Fruit fly (Drosophila melanogaster): ENCODE results near the gene Antdh.

Antdh gene

dm6 chrX:11168958-11169357, at the start of gene Antdh:
Antdh (minus strand) TSS chrX:11169058.
- TF ChIP-seq CG14655 (GFP tag; optimal IDR thresholded peaks at IDR 0.05) (peak; percentile 34), CG4496 (GFP tag; IDR thresholded peaks at IDR 0.05) (0 out of 3 replicates have a peak, but pooled peaks have one; percentile 32), CG8301 (tag; optimal IDR thresholded peaks at IDR 0.05) (peak; percentile 19), CG8159 (tag; optimal IDR thresholded peaks at IDR 0.05) (no peak)

dm6 chrX:11203104-11203503, 34.2 kb upstream of the Antdh start:
- no peak for TF ChIP-seq CG12605 (GFP tag; IDR thresholded peaks at IDR 0.05)
- TF ChIP-seq CG17806 (tag; optimal IDR thresholded peaks at IDR 0.05) = no peak
- no peak for TF ChIP-seq fd96Ca (GFP tag; IDR thresholded peaks at IDR 0.05)
- TF ChIP-seq Pif1B (GFP tag; optimal IDR thresholded peaks at IDR 0.05) = no peak
- TF ChIP-seq CG8301 (tag; optimal IDR thresholded peaks at IDR 0.05) = no peak
- no peak for TF ChIP-seq rn (GFP tag; IDR thresholded peaks at IDR 0.05)
- TF ChIP-seq Ets98B (GFP tag; IDR thresholded peaks at IDR 0.05) = no peak
- TF ChIP-seq D1 (tag; optimal IDR thresholded peaks at IDR 0.05) = no peak
- no peak for TF ChIP-seq CG34367 (tag; optimal IDR thresholded peaks at IDR 0.05)
- no peak for TF ChIP-seq CG4496 (GFP tag; IDR thresholded peaks at IDR 0.05)
- no peak for TF ChIP-seq CG10348 (GFP tag; IDR thresholded peaks at IDR 0.05)
- no peak for TF ChIP-seq CG9948 (tag; optimal IDR thresholded peaks at IDR 0.05)
- TF ChIP-seq gl (tag; optimal IDR thresholded peaks at IDR 0.05) = no peak
- TF ChIP-seq CG13204 (GFP tag; optimal IDR thresholded peaks at IDR 0.05) = no peak
- no peak for TF ChIP-seq CG32121 (GFP tag; IDR thresholded peaks at IDR 0.05)
- no peak for TF ChIP-seq Snoo (tag; optimal IDR thresholded peaks at IDR 0.05)
- no peak for TF ChIP-seq CG14655 (GFP tag; optimal IDR thresholded peaks at IDR 0.05)
- TF ChIP-seq EcR (GFP tag; optimal IDR thresholded peaks at IDR 0.05) = no peak
- no peak for TF ChIP-seq Pif1A (GFP tag; optimal IDR thresholded peaks at IDR 0.05)

- no peak for TF ChIP-seq Snoo (tag; optimal IDR thresholded peaks at IDR 0.05)
- TF ChIP-seq CG10348 (GFP tag; IDR thresholded peaks at IDR 0.05) = no peak
- no peak for TF ChIP-seq Ets98B (GFP tag; IDR thresholded peaks at IDR 0.05)
- no peak for TF ChIP-seq CG8301 (tag; optimal IDR thresholded peaks at IDR 0.05)
- no peak for TF ChIP-seq CG13204 (GFP tag; optimal IDR thresholded peaks at IDR 0.05)
- no peak for TF ChIP-seq Pif1A (GFP tag; optimal IDR thresholded peaks at IDR 0.05)
- no peak for TF ChIP-seq D1 (tag; optimal IDR thresholded peaks at IDR 0.05)
- TF ChIP-seq CG17806 (tag; optimal IDR thresholded peaks at IDR 0.05) = no peak
- no peak for TF ChIP-seq gl (tag; optimal IDR thresholded peaks at IDR 0.05)
- no peak for TF ChIP-seq EcR (GFP tag; optimal IDR thresholded peaks at IDR 0.05)
- no peak for TF ChIP-seq CG14655 (GFP tag; optimal IDR thresholded peaks at IDR 0.05)
- TF ChIP-seq CG32121 (GFP tag; IDR thresholded peaks at IDR 0.05) = no peak
- TF ChIP-seq CG34367 (tag; optimal IDR thresholded peaks at IDR 0.05) = no peak
- TF ChIP-seq CG8159 (tag; optimal IDR thresholded peaks at IDR 0.05) = no peak
- TF ChIP-seq rn (GFP tag; IDR thresholded peaks at IDR 0.05) = no peak
- no peak for TF ChIP-seq CG9948 (tag; optimal IDR thresholded peaks at IDR 0.05)
Measured at dm6 chrX:11201948-11202347, 33.1 kb upstream of the Antdh start, which contains the start of gene CG11106. CG11106 (plus strand) TSS chrX:11202248.

- TF ChIP-seq CG10348 (GFP tag; IDR thresholded peaks at IDR 0.05) (no peak), CG32121 (GFP tag; IDR thresholded peaks at IDR 0.05) (no peak), CG12605 (GFP tag; IDR thresholded peaks at IDR 0.05) (no peak), gl (tag; optimal IDR thresholded peaks at IDR 0.05) (no peak), Pif1A (GFP tag; optimal IDR thresholded peaks at IDR 0.05) (no peak), CG4496 (GFP tag; IDR thresholded peaks at IDR 0.05) (no peak)
Measured at dm6 chrX:11182631-11183030, 13.8 kb upstream of the Antdh start, which contains the start of gene CG15200. CG15200 (plus strand) TSS chrX:11182931.

- TF ChIP-seq CG14655 (GFP tag; optimal IDR thresholded peaks at IDR 0.05) (no peak), CG8301 (tag; optimal IDR thresholded peaks at IDR 0.05) (no peak), Pif1A (GFP tag; optimal IDR thresholded peaks at IDR 0.05) (no peak), gl (tag; optimal IDR thresholded peaks at IDR 0.05) (no peak), CG15710 (tag; optimal IDR thresholded peaks at IDR 0.05) (no peak), CG9948 (tag; optimal IDR thresholded peaks at IDR 0.05) (no peak), Pif1B (GFP tag; optimal IDR thresholded peaks at IDR 0.05) (no peak)
Measured at dm6 chrX:11176073-11176472, 7.2 kb upstream of the Antdh start.

- TF ChIP-seq CG12605 (GFP tag; IDR thresholded peaks at IDR 0.05) (no peak), CG4496 (GFP tag; IDR thresholded peaks at IDR 0.05) (no peak), CG8159 (tag; optimal IDR thresholded peaks at IDR 0.05) (no peak), CG9948 (tag; optimal IDR thresholded peaks at IDR 0.05) (no peak), Pif1B (GFP tag; optimal IDR thresholded peaks at IDR 0.05) (no peak), CG32121 (GFP tag; IDR thresholded peaks at IDR 0.05) (no peak), rn (GFP tag; IDR thresholded peaks at IDR 0.05) (no peak), gl (tag; optimal IDR thresholded peaks at IDR 0.05) (no peak), D1 (tag; optimal IDR thresholded peaks at IDR 0.05) (no peak), Snoo (tag; optimal IDR thresholded peaks at IDR 0.05) (no peak), EcR (GFP tag; optimal IDR thresholded peaks at IDR 0.05) (no peak), CG14655 (GFP tag; optimal IDR thresholded peaks at IDR 0.05) (no peak), CG15710 (tag; optimal IDR thresholded peaks at IDR 0.05) (no peak), fd96Ca (GFP tag; IDR thresholded peaks at IDR 0.05) (no peak), CG13204 (GFP tag; optimal IDR thresholded peaks at IDR 0.05) (no peak), CG8301 (tag; optimal IDR thresholded peaks at IDR 0.05) (no peak), Pif1A (GFP tag; optimal IDR thresholded peaks at IDR 0.05) (no peak), CG34367 (tag; optimal IDR thresholded peaks at IDR 0.05) (no peak), CG10348 (GFP tag; IDR thresholded peaks at IDR 0.05) (no peak), Ets98B (GFP tag; IDR thresholded peaks at IDR 0.05) (no peak)
Measured at dm6 chrX:11170578-11170977, 1.7 kb upstream of the Antdh start, which contains the start of gene CG1394. CG1394 (minus strand) TSS chrX:11170678.

Data from whole organism, pupa.